Worm (Caenorhabditis elegans): ENCODE results near the gene F52G3.8.

- TF ChIP-seq nhr-12 (tag; optimal IDR thresholded peaks at IDR 0.05) = no peak
- no peak for TF ChIP-seq mdl-1 (tag; optimal IDR thresholded peaks at IDR 0.05)
- TF ChIP-seq lsy-2 (tag; optimal IDR thresholded peaks at IDR 0.05) = no peak
- no peak for TF ChIP-seq nhr-11 (tag; optimal IDR thresholded peaks at IDR 0.05)
- TF ChIP-seq snpc-4 (tag; optimal IDR thresholded peaks at IDR 0.05) = no peak
- TF ChIP-seq nhr-77 (tag; optimal IDR thresholded peaks at IDR 0.05) = no peak
Measured at ce11 chrX:16919468-16919867, 33.3 kb downstream of the F52G3.8 start.
